Fruit fly (Drosophila melanogaster): ENCODE data around the gene Mpp6.
A peak's percentile ranks its signal among the peaks of the same experiment; 100 is the strongest.

Mpp6 gene

dm6 chr2L:21156156-21157040 lies at the start of gene Mpp6, which contains the start of gene E2f2:
TSS of gene Mpp6 (plus strand) at chr2L:21156288.
TSS of gene E2f2 (minus strand) at chr2L:21156749.
- TF ChIP-seq Myc (optimal IDR thresholded peaks at IDR 0.05) (no peak), h (optimal IDR thresholded peaks at IDR 0.05) (no peak), ttk (optimal IDR thresholded peaks at IDR 0.05) (no peak), insv (optimal IDR thresholded peaks at IDR 0.05) (no peak), psq (optimal IDR thresholded peaks at IDR 0.05) (peak; percentile 91), Sin3A (optimal IDR thresholded peaks at IDR 0.05) (no peak)

- TF ChIP-seq Myc (optimal IDR thresholded peaks at IDR 0.05): no peak
- peak; percentile 80 for TF ChIP-seq psq (optimal IDR thresholded peaks at IDR 0.05)
Measured at dm6 chr2L:21107651-21108489, 48.2 kb upstream of the Mpp6 start.

dm6 chr2L:21108759-21109282 lies 47.3 kb upstream of the Mpp6 start:
- no peak for TF ChIP-seq psq (optimal IDR thresholded peaks at IDR 0.05)
- no peak for TF ChIP-seq insv (optimal IDR thresholded peaks at IDR 0.05)
- no peak for TF ChIP-seq Sin3A (optimal IDR thresholded peaks at IDR 0.05)
- TF ChIP-seq Myc (optimal IDR thresholded peaks at IDR 0.05): no peak
- no peak for TF ChIP-seq h (optimal IDR thresholded peaks at IDR 0.05)
- no peak for TF ChIP-seq ttk (optimal IDR thresholded peaks at IDR 0.05)

dm6 chr2L:21109680-21110079 lies 46.4 kb upstream of the Mpp6 start:
- no peak for TF ChIP-seq psq (optimal IDR thresholded peaks at IDR 0.05)
- no peak for TF ChIP-seq insv (optimal IDR thresholded peaks at IDR 0.05)
- no peak for TF ChIP-seq h (optimal IDR thresholded peaks at IDR 0.05)
- no peak for TF ChIP-seq Myc (optimal IDR thresholded peaks at IDR 0.05)
- no peak for TF ChIP-seq ttk (optimal IDR thresholded peaks at IDR 0.05)
- TF ChIP-seq Sin3A (optimal IDR thresholded peaks at IDR 0.05): no peak

dm6 chr2L:21111849-21112248 lies 44.2 kb upstream of the Mpp6 start:
- TF ChIP-seq h (optimal IDR thresholded peaks at IDR 0.05): no peak
- TF ChIP-seq ttk (optimal IDR thresholded peaks at IDR 0.05): no peak
- no peak for TF ChIP-seq Myc (optimal IDR thresholded peaks at IDR 0.05)
- no peak for TF ChIP-seq insv (optimal IDR thresholded peaks at IDR 0.05)

dm6 chr2L:21113546-21113945 lies 42.5 kb upstream of the Mpp6 start:
- TF ChIP-seq psq (optimal IDR thresholded peaks at IDR 0.05) (no peak), h (optimal IDR thresholded peaks at IDR 0.05) (no peak), Sin3A (optimal IDR thresholded peaks at IDR 0.05) (no peak), ttk (optimal IDR thresholded peaks at IDR 0.05) (no peak), Myc (optimal IDR thresholded peaks at IDR 0.05) (no peak), insv (optimal IDR thresholded peaks at IDR 0.05) (no peak)

- TF ChIP-seq psq (optimal IDR thresholded peaks at IDR 0.05): no peak
- TF ChIP-seq h (optimal IDR thresholded peaks at IDR 0.05): no peak
- TF ChIP-seq Myc (optimal IDR thresholded peaks at IDR 0.05): no peak
- no peak for TF ChIP-seq ttk (optimal IDR thresholded peaks at IDR 0.05)
- TF ChIP-seq insv (optimal IDR thresholded peaks at IDR 0.05): no peak
- TF ChIP-seq Sin3A (optimal IDR thresholded peaks at IDR 0.05): no peak
Measured at dm6 chr2L:21115687-21116086, 40.4 kb upstream of the Mpp6 start.

- TF ChIP-seq ttk (optimal IDR thresholded peaks at IDR 0.05) (no peak), Sin3A (optimal IDR thresholded peaks at IDR 0.05) (no peak), psq (optimal IDR thresholded peaks at IDR 0.05) (no peak), h (optimal IDR thresholded peaks at IDR 0.05) (no peak)
Measured at dm6 chr2L:21135764-21136163, 20.3 kb upstream of the Mpp6 start.

dm6 chr2L:21141714-21142500 lies 14.2 kb upstream of the Mpp6 start, which contains the start of gene Dap160:
TSS of gene Dap160 (minus strand) at chr2L:21142347.
- TF ChIP-seq insv (optimal IDR thresholded peaks at IDR 0.05): no peak

dm6 chr2L:21142501-21142849 lies 13.6 kb upstream of the Mpp6 start:
- TF ChIP-seq insv (optimal IDR thresholded peaks at IDR 0.05) (no peak), Sin3A (optimal IDR thresholded peaks at IDR 0.05) (no peak), ttk (optimal IDR thresholded peaks at IDR 0.05) (no peak), h (optimal IDR thresholded peaks at IDR 0.05) (no peak), Myc (optimal IDR thresholded peaks at IDR 0.05) (no peak), psq (optimal IDR thresholded peaks at IDR 0.05) (no peak)

- no peak for TF ChIP-seq h (optimal IDR thresholded peaks at IDR 0.05)
- no peak for TF ChIP-seq ttk (optimal IDR thresholded peaks at IDR 0.05)
- TF ChIP-seq Sin3A (optimal IDR thresholded peaks at IDR 0.05): no peak
- no peak for TF ChIP-seq Myc (optimal IDR thresholded peaks at IDR 0.05)
- no peak for TF ChIP-seq insv (optimal IDR thresholded peaks at IDR 0.05)
- no peak for TF ChIP-seq psq (optimal IDR thresholded peaks at IDR 0.05)
Measured at dm6 chr2L:21142972-21143385, 13.1 kb upstream of the Mpp6 start, which contains the start of gene pths. TSS of gene pths (plus strand) at chr2L:21143229.

- TF ChIP-seq h (optimal IDR thresholded peaks at IDR 0.05) (no peak), ttk (optimal IDR thresholded peaks at IDR 0.05) (no peak), Myc (optimal IDR thresholded peaks at IDR 0.05) (no peak), psq (optimal IDR thresholded peaks at IDR 0.05) (no peak), Sin3A (optimal IDR thresholded peaks at IDR 0.05) (no peak), insv (optimal IDR thresholded peaks at IDR 0.05) (no peak)
Measured at dm6 chr2L:21148242-21148641, 7.8 kb upstream of the Mpp6 start, which contains the start of gene del. TSS of gene del (minus strand) at chr2L:21148546.
